Worm (Caenorhabditis elegans) whole organism, mixed stage, embryonic: ENCODE data around the gene mpz-5.

Source experiments
- ces-1 ChIP-seq: fragments of 150-350 bp; optimal IDR thresholded peaks from 2 replicates; lab custom pipeline; 2014; ENCODE audit warnings: missing biosample characterization, missing genetic modification reagents, missing genetic modification characterization
- elt-1 ChIP-seq: sonication (generic microtip); optimal IDR thresholded peaks from 2 replicates; lab custom pipeline; 2017; ENCODE audit warnings: missing genetic modification characterization, mild to moderate bottlenecking, missing compliant biosample characterization, antibody characterized with exemption, moderate library complexity, borderline replicate concordance; ENCODE audit not compliant: insufficient read depth
- mab-5 ChIP-seq: fragments of 150-350 bp; optimal IDR thresholded peaks from 2 replicates; lab custom pipeline; 2014; ENCODE audit warnings: missing biosample characterization, missing genetic modification characterization
- nhr-76 ChIP-seq: sonication (generic microtip); optimal IDR thresholded peaks from 2 replicates; lab custom pipeline; 2017; ENCODE audit warnings: missing biosample characterization, missing genetic modification characterization
- snpc-4 ChIP-seq: fragments of 150-350 bp; optimal IDR thresholded peaks from 2 replicates; lab custom pipeline; 2014; ENCODE audit warnings: missing biosample characterization, missing genetic modification characterization

- TF ChIP-seq ces-1 (no peak), nhr-76 (tag; lab: Kevin White, UChicago) (no peak), mab-5 (tag; lab: Kevin White, UChicago) (no peak), elt-1 (tag; lab: Kevin White, UChicago) (no peak), snpc-4 (no peak)
Observed at ce11 chrIV:10381035-10381434, 7.4 kb upstream of the mpz-5 start.
